Worm (Caenorhabditis elegans) whole organism, midembryonic: ENCODE measurements around the gene C08F11.7.
"Not testable (repeated sequence)": the region's sequence is repeated elsewhere in the genome, so short reads cannot be mapped to it uniquely, and the experiment has no call there.

Source experiments
- cog-1 ChIP-seq: sonication (generic microtip); optimal IDR thresholded peaks from 2 replicates; lab custom pipeline; 2016; ENCODE audit warnings: missing genetic modification characterization, missing compliant biosample characterization
- flt-1 ChIP-seq: fragments of 200-800 bp; sonication (Bioruptor generic); IDR thresholded peaks from 2 replicates; pipeline ENCODE4 v1.3.6; 2022; ENCODE audit warnings: missing genetic modification characterization, missing compliant biosample characterization
- klf-2 ChIP-seq: fragments of 200-800 bp; sonication (Bioruptor generic); conservative IDR thresholded peaks from 2 replicates; pipeline ENCODE4 v1.3.6; 2022; ENCODE audit warnings: missing genetic modification reagents, missing genetic modification characterization, missing compliant biosample characterization
- med-1 ChIP-seq: sonication (generic microtip); optimal IDR thresholded peaks from 2 replicates; lab custom pipeline; 2017; ENCODE audit warnings: missing genetic modification characterization, mild to moderate bottlenecking, missing compliant biosample characterization, antibody characterized with exemption, missing genetic modification reagents; ENCODE audit not compliant: insufficient read depth
- ref-1 ChIP-seq: fragments of 200-800 bp; sonication (Bioruptor generic); conservative IDR thresholded peaks from 2 replicates; pipeline ENCODE4 v1.3.6; 2022; ENCODE audit warnings: missing genetic modification reagents, missing genetic modification characterization, missing compliant biosample characterization
- ztf-23 ChIP-seq: fragments of 200-800 bp; sonication (Bioruptor generic); IDR thresholded peaks from 2 replicates; pipeline ENCODE4 v1.3.6; 2022; ENCODE audit warnings: missing genetic modification reagents, missing genetic modification characterization, missing compliant biosample characterization
- ztf-29 ChIP-seq: fragments of 200-800 bp; sonication (Bioruptor generic); IDR thresholded peaks from 2 replicates; pipeline ENCODE4 v1.3.6; 2022; ENCODE audit warnings: missing genetic modification reagents, missing genetic modification characterization, missing compliant biosample characterization

- not testable (repeated sequence) for TF ChIP-seq ref-1 (GFP tag; lab: Robert Waterston, UW); cog-1; ztf-23; klf-2; flt-1 (GFP tag; lab: Robert Waterston, UW); med-1 (GFP tag; lab: Kevin White, UChicago); ztf-29 (GFP tag; lab: Robert Waterston, UW)
These were observed 25.5 kb downstream of the C08F11.7 start, which contains the start of gene Y45F10C.2 for ce11 chrIV:13662570-13662969.
